Fruit fly (Drosophila melanogaster): ENCODE data around the gene Rpt3.

dm6 chrX:11176073-11176472, 51.2 kb downstream of the Rpt3 start:
- TF ChIP-seq salr (GFP tag; optimal IDR thresholded peaks at IDR 0.05) = no peak
- no peak for TF ChIP-seq Lpt (GFP tag; optimal IDR thresholded peaks at IDR 0.05)
- no peak for TF ChIP-seq CG8119 (GFP tag; IDR thresholded peaks at IDR 0.05)
- TF ChIP-seq Gug (GFP tag; IDR thresholded peaks at IDR 0.05) = no peak
- no peak for TF ChIP-seq CG6276 (GFP tag; optimal IDR thresholded peaks at IDR 0.05)
- no peak for TF ChIP-seq CG16779 (tag; optimal IDR thresholded peaks at IDR 0.05)
- no peak for TF ChIP-seq CG7368 (GFP tag; optimal IDR thresholded peaks at IDR 0.05)
- TF ChIP-seq achi (GFP tag; optimal IDR thresholded peaks at IDR 0.05) = no peak
- no peak for TF ChIP-seq Sox14 (GFP tag; optimal IDR thresholded peaks at IDR 0.05)
- no peak for TF ChIP-seq Hr38 (GFP tag; optimal IDR thresholded peaks at IDR 0.05)
- no peak for TF ChIP-seq ss (GFP tag; optimal IDR thresholded peaks at IDR 0.05)

Measured in whole organism, prepupa.